Fruit fly (Drosophila melanogaster) whole organism, embryonic: Measurements from ENCODE around the gene rhea.

Experiments
- Aef1 ChIP-seq: fragments of 200-800 bp; sonication (Bioruptor generic); IDR thresholded peaks from 3 replicates; pipeline ENCODE4 v1.3.6; 2022; ENCODE audit warnings: missing biosample characterization, missing genetic modification characterization
- B-H2 ChIP-seq: fragments of 200-800 bp; sonication (Bioruptor generic); optimal IDR thresholded peaks from 2 replicates; lab custom pipeline; 2018; ENCODE audit warnings: missing biosample characterization, mild to moderate bottlenecking, missing genetic modification characterization
- CG10366 ChIP-seq: fragments of 200-800 bp; sonication (Bioruptor generic); IDR thresholded peaks from 2 replicates; pipeline ENCODE4 v1.3.6; 2022; ENCODE audit warnings: missing biosample characterization, missing genetic modification characterization
- CG11398 ChIP-seq: fragments of 200-800 bp; sonication (Bioruptor generic); optimal IDR thresholded peaks from 2 replicates; lab custom pipeline; 2016; ENCODE audit warnings: missing biosample characterization, missing genetic modification characterization
- CG11723 ChIP-seq: fragments of 200-800 bp; sonication (Bioruptor generic); optimal IDR thresholded peaks from 2 replicates; lab custom pipeline; 2017; ENCODE audit warnings: missing biosample characterization, mild to moderate bottlenecking, missing genetic modification characterization
- CG12299 ChIP-seq: fragments of 200-800 bp; sonication (Bioruptor generic); optimal IDR thresholded peaks from 2 replicates; lab custom pipeline; 2018; ENCODE audit warnings: missing biosample characterization, mild to moderate bottlenecking, missing genetic modification characterization
- CG1233 ChIP-seq: fragments of 200-800 bp; sonication (Bioruptor generic); optimal IDR thresholded peaks from 4 replicates; lab custom pipeline; 2018; ENCODE audit warnings: missing biosample characterization, mild to moderate bottlenecking, missing genetic modification characterization
- CG15073 ChIP-seq: fragments of 200-800 bp; sonication (Bioruptor generic); optimal IDR thresholded peaks from 2 replicates; lab custom pipeline; 2016; ENCODE audit warnings: missing biosample characterization, missing genetic modification characterization
- CG1529 ChIP-seq: fragments of 200-800 bp; sonication (Bioruptor generic); optimal IDR thresholded peaks from 3 replicates; lab custom pipeline; 2018; ENCODE audit warnings: missing biosample characterization, missing genetic modification characterization
- CG15479 ChIP-seq: fragments of 200-800 bp; sonication (Bioruptor generic); optimal IDR thresholded peaks from 3 replicates; lab custom pipeline; 2019; ENCODE audit warnings: missing biosample characterization, mild to moderate bottlenecking, missing genetic modification characterization, moderate library complexity
- CG15601 ChIP-seq: fragments of 200-800 bp; sonication (Bioruptor generic); optimal IDR thresholded peaks from 3 replicates; lab custom pipeline; 2019; ENCODE audit warnings: missing biosample characterization, mild to moderate bottlenecking, missing genetic modification characterization, moderate library complexity
- CG17568 ChIP-seq: fragments of 200-800 bp; sonication (Bioruptor generic); optimal IDR thresholded peaks from 2 replicates; lab custom pipeline; 2018; ENCODE audit warnings: missing biosample characterization, mild to moderate bottlenecking, missing genetic modification characterization, moderate library complexity
- CG2129 ChIP-seq: fragments of 200-800 bp; sonication (Bioruptor generic); IDR thresholded peaks from 2 replicates; pipeline ENCODE4 v1.3.6; 2022; ENCODE audit warnings: missing biosample characterization, missing genetic modification characterization; ENCODE audit not compliant: partially characterized antibody
- CG3281 ChIP-seq: fragments of 200-800 bp; sonication (Bioruptor generic); optimal IDR thresholded peaks from 3 replicates; lab custom pipeline; 2017; ENCODE audit warnings: missing biosample characterization, mild to moderate bottlenecking, missing genetic modification characterization
- CG33213 ChIP-seq: fragments of 200-800 bp; sonication (Bioruptor generic); optimal IDR thresholded peaks from 3 replicates; lab custom pipeline; 2016; ENCODE audit warnings: missing biosample characterization, missing genetic modification characterization
- CG3407 ChIP-seq: fragments of 200-800 bp; sonication (Bioruptor generic); optimal IDR thresholded peaks from 2 replicates; lab custom pipeline; 2018; ENCODE audit warnings: missing biosample characterization, mild to moderate bottlenecking, missing genetic modification characterization
- CG4360 ChIP-seq: fragments of 200-800 bp; sonication (Bioruptor generic); IDR thresholded peaks from 2 replicates; pipeline ENCODE4 v1.3.6; 2022; ENCODE audit warnings: missing biosample characterization, missing genetic modification characterization
- CG6689 ChIP-seq: fragments of 200-800 bp; sonication (Bioruptor generic); IDR thresholded peaks from 2 replicates; pipeline ENCODE4 v1.3.6; 2022; ENCODE audit warnings: missing biosample characterization, missing genetic modification characterization
- CG6813 ChIP-seq: fragments of 200-800 bp; sonication (Bioruptor generic); optimal IDR thresholded peaks from 2 replicates; lab custom pipeline; 2017; ENCODE audit warnings: missing biosample characterization, missing genetic modification characterization, mild to moderate bottlenecking, moderate library complexity, missing genetic modification reagents
- CG8359 ChIP-seq: fragments of 200-800 bp; sonication (Bioruptor generic); optimal IDR thresholded peaks from 2 replicates; lab custom pipeline; 2017; ENCODE audit warnings: missing biosample characterization, mild to moderate bottlenecking, missing genetic modification characterization, borderline replicate concordance
- CG8478 ChIP-seq: fragments of >200 bp; optimal IDR thresholded peaks from 2 replicates; lab custom pipeline; 2018
- CHES-1-like ChIP-seq: fragments of 200-800 bp; sonication (Bioruptor generic); optimal IDR thresholded peaks from 2 replicates; lab custom pipeline; 2016; ENCODE audit warnings: missing biosample characterization, missing genetic modification characterization
- E2f1 ChIP-seq: fragments of 200-800 bp; sonication (Bioruptor generic); IDR thresholded peaks from 2 replicates; pipeline ENCODE4 v1.3.6; 2022; ENCODE audit warnings: missing biosample characterization, missing genetic modification characterization
- ERR ChIP-seq: fragments of 200-800 bp; sonication (Bioruptor generic); optimal IDR thresholded peaks from 2 replicates; lab custom pipeline; 2016; ENCODE audit warnings: missing biosample characterization, missing genetic modification characterization
- Ets97D ChIP-seq: fragments of 200-800 bp; sonication (Bioruptor generic); optimal IDR thresholded peaks from 3 replicates; lab custom pipeline; 2016; ENCODE audit warnings: missing biosample characterization, missing genetic modification characterization
- H15 ChIP-seq: fragments of 200-800 bp; sonication (Bioruptor generic); IDR thresholded peaks from 3 replicates; pipeline ENCODE4 v1.3.6; 2022; ENCODE audit warnings: missing biosample characterization, missing genetic modification characterization
- Hey ChIP-seq: fragments of 200-800 bp; sonication (Bioruptor generic); optimal IDR thresholded peaks from 3 replicates; lab custom pipeline; 2018; ENCODE audit warnings: missing biosample characterization, mild to moderate bottlenecking, missing genetic modification characterization
- Hmx ChIP-seq: fragments of 200-800 bp; sonication (Bioruptor generic); optimal IDR thresholded peaks from 2 replicates; lab custom pipeline; 2016; ENCODE audit warnings: missing biosample characterization, missing genetic modification characterization
- Hr3 ChIP-seq: fragments of 200-800 bp; sonication (Bioruptor generic); optimal IDR thresholded peaks from 3 replicates; lab custom pipeline; 2016; ENCODE audit warnings: missing biosample characterization, missing genetic modification characterization
- MESR4 ChIP-seq: fragments of 200-800 bp; sonication (Bioruptor generic); optimal IDR thresholded peaks from 2 replicates; lab custom pipeline; 2018; ENCODE audit warnings: missing biosample characterization, mild to moderate bottlenecking, missing genetic modification characterization, moderate library complexity
- NC2α ChIP-seq: fragments of 200-800 bp; sonication (Bioruptor generic); optimal IDR thresholded peaks from 2 replicates; lab custom pipeline; 2016; ENCODE audit warnings: missing biosample characterization, missing genetic modification characterization
- NK7.1 ChIP-seq: fragments of 200-800 bp; sonication (Bioruptor generic); optimal IDR thresholded peaks from 3 replicates; lab custom pipeline; 2016; ENCODE audit warnings: missing biosample characterization, missing genetic modification characterization
- Nf-YC ChIP-seq: fragments of 200-800 bp; optimal IDR thresholded peaks from 3 replicates; lab custom pipeline; 2019; ENCODE audit warnings: missing biosample characterization, mild to moderate bottlenecking, missing genetic modification characterization, moderate library complexity
- Optix ChIP-seq: fragments of 200-800 bp; sonication (Bioruptor generic); IDR thresholded peaks from 3 replicates; pipeline ENCODE4 v1.3.6; 2022; ENCODE audit warnings: missing biosample characterization, missing genetic modification characterization
- Ptx1 ChIP-seq: fragments of 200-800 bp; sonication (Bioruptor generic); IDR thresholded peaks from 2 replicates; pipeline ENCODE4 v1.3.6; 2022; ENCODE audit warnings: missing biosample characterization, missing genetic modification characterization
- TFAM ChIP-seq: fragments of 200-800 bp; sonication (Bioruptor generic); optimal IDR thresholded peaks from 2 replicates; lab custom pipeline; 2017; ENCODE audit warnings: missing biosample characterization, missing genetic modification characterization, inconsistent platforms
- ash1 ChIP-seq: fragments of 200-800 bp; sonication (Bioruptor generic); optimal IDR thresholded peaks from 2 replicates; lab custom pipeline; 2018; ENCODE audit warnings: missing biosample characterization, mild to moderate bottlenecking, missing genetic modification characterization
- bowl ChIP-seq: fragments of 200-800 bp; sonication (Bioruptor generic); IDR thresholded peaks from 2 replicates; pipeline ENCODE4 v1.3.6; 2022; ENCODE audit warnings: missing biosample characterization, missing genetic modification characterization
- croc ChIP-seq: fragments of 200-800 bp; sonication (Bioruptor generic); conservative IDR thresholded peaks from 3 replicates; pipeline ENCODE4 v1.3.6; 2022; ENCODE audit warnings: missing biosample characterization, missing genetic modification characterization
- dati ChIP-seq: fragments of 200-800 bp; sonication (Bioruptor generic); IDR thresholded peaks from 2 replicates; pipeline ENCODE4 v1.3.6; 2022; ENCODE audit warnings: missing biosample characterization, missing genetic modification characterization
- dimm ChIP-seq: fragments of 200-800 bp; sonication (Bioruptor generic); IDR thresholded peaks from 2 replicates; pipeline ENCODE4 v1.3.6; 2022; ENCODE audit warnings: missing biosample characterization, missing genetic modification characterization
- dm ChIP-seq: fragments of 200-800 bp; sonication (Bioruptor generic); optimal IDR thresholded peaks from 3 replicates; lab custom pipeline; 2016; ENCODE audit warnings: missing biosample characterization, missing genetic modification characterization
- fd3F ChIP-seq: fragments of 200-800 bp; sonication (Bioruptor generic); optimal IDR thresholded peaks from 2 replicates; lab custom pipeline; 2018; ENCODE audit warnings: missing biosample characterization, mild to moderate bottlenecking, missing genetic modification characterization, moderate library complexity
- gem ChIP-seq: fragments of 200-800 bp; sonication (Bioruptor generic); optimal IDR thresholded peaks from 2 replicates; lab custom pipeline; 2019; ENCODE audit warnings: missing biosample characterization, mild to moderate bottlenecking, missing genetic modification characterization, moderate library complexity
- ind ChIP-seq: fragments of 200-800 bp; sonication (Bioruptor generic); optimal IDR thresholded peaks from 3 replicates; lab custom pipeline; 2016; ENCODE audit warnings: missing biosample characterization, missing genetic modification characterization
- org-1 ChIP-seq: fragments of 200-800 bp; sonication (Bioruptor generic); optimal IDR thresholded peaks from 2 replicates; lab custom pipeline; 2017; ENCODE audit warnings: missing biosample characterization, missing genetic modification characterization
- pum ChIP-seq: fragments of 200-800 bp; sonication (Bioruptor generic); optimal IDR thresholded peaks from 2 replicates; lab custom pipeline; 2016; ENCODE audit warnings: missing biosample characterization, missing genetic modification characterization
- scrt ChIP-seq: fragments of 200-800 bp; sonication (Bioruptor generic); optimal IDR thresholded peaks from 2 replicates; lab custom pipeline; 2018; ENCODE audit warnings: missing biosample characterization, mild to moderate bottlenecking, missing genetic modification characterization, moderate library complexity
- shn ChIP-seq: fragments of 200-800 bp; sonication (Bioruptor generic); optimal IDR thresholded peaks from 3 replicates; lab custom pipeline; 2016; ENCODE audit warnings: missing biosample characterization, missing genetic modification characterization
- sr ChIP-seq: fragments of 200-800 bp; sonication (Bioruptor generic); IDR thresholded peaks from 3 replicates; pipeline ENCODE4 v1.3.6; 2022; ENCODE audit warnings: missing biosample characterization, missing genetic modification characterization
- unc-4 ChIP-seq: fragments of 200-800 bp; sonication (Bioruptor generic); IDR thresholded peaks from 2 replicates; pipeline ENCODE4 v1.3.6; 2022; ENCODE audit warnings: missing biosample characterization, missing genetic modification characterization; ENCODE audit not compliant: partially characterized antibody

Gene rhea

DNA sequence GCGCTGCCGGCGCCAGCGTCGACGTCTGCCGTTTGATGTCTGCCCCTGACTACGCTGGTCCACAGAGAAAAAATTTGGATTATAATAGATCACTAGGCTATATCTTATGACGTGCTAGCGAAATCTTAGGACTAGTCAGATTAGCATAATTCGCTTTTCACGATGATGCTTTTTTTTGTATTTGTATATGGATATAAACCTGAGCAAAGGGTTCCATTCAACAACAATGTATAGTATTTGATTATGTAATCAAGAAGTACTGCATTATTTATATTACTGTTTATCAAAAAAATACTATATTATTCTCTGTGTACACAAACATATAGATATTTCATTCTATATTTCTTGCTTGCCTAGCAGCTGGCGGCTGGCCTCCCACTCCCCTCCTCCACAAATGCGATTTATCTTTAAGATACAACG lies 2.3 kb downstream of the rhea start (continued):
- TF ChIP-seq H15 (peak; percentile 78), shn (GFP tag; lab: Kevin White, UChicago) (peak; percentile 72), CG6689 (GFP tag; lab: Robert Waterston, UW) (peak; percentile 78), dimm (GFP tag; lab: Robert Waterston, UW) (peak; percentile 47; the same call in 1 of the 2 replicates), CG1233 (GFP tag; lab: Kevin White, UChicago) (peak; percentile 88), pum (peak; percentile 59), sr (no peak), croc (GFP tag; lab: Robert Waterston, UW) (peak; percentile 62), CG15479 (GFP tag; lab: Kevin White, UChicago) (no peak), Ptx1 (GFP tag; lab: Robert Waterston, UW) (peak; percentile 92), Hmx (GFP tag; lab: Kevin White, UChicago) (no peak), Ets97D (GFP tag; lab: Kevin White, UChicago) (peak; percentile 50), dati (GFP tag; lab: Robert Waterston, UW) (no peak), CG2129 (no peak), Nf-YC (tag; lab: Kevin White, UChicago) (peak; percentile 75), CG8478 (lab: Kevin White, UChicago) (no peak), CG10366 (peak; percentile 63), CG11723 (GFP tag; lab: Kevin White, UChicago) (peak; percentile 82), E2f1 (GFP tag; lab: Robert Waterston, UW) (peak; percentile 65), CG1529 (GFP tag; lab: Kevin White, UChicago) (peak; percentile 77), Aef1 (GFP tag; lab: Robert Waterston, UW) (peak; percentile 60; the same call in 2 of the 3 replicates), CG17568 (peak; percentile 80), CG33213 (GFP tag; lab: Kevin White, UChicago) (peak; percentile 44), ind (GFP tag; lab: Kevin White, UChicago) (peak; percentile 81), bowl (GFP tag; lab: Robert Waterston, UW) (peak; percentile 47; the same call in 1 of the 2 replicates), CG3407 (GFP tag; lab: Kevin White, UChicago) (peak; percentile 80), CG12299 (tag; lab: Kevin White, UChicago) (peak; percentile 88), gem (peak; percentile 94), CG4360 (GFP tag; lab: Robert Waterston, UW) (peak; percentile 37; the same call in 1 of the 2 replicates), B-H2 (peak; percentile 53), CG11398 (peak; percentile 8), CG3281 (peak; percentile 93), unc-4 (GFP tag; lab: Robert Waterston, UW) (no peak), fd3F (GFP tag; lab: Kevin White, UChicago) (peak; percentile 91), CG15073 (GFP tag; lab: Kevin White, UChicago) (peak; percentile 6), scrt (GFP tag; lab: Kevin White, UChicago) (peak; percentile 79), dm (GFP tag; lab: Kevin White, UChicago) (peak; percentile 18), TFAM (GFP tag; lab: Kevin White, UChicago) (no peak), Hr3 (GFP tag; lab: Kevin White, UChicago) (peak; percentile 78), NK7.1 (GFP tag; lab: Kevin White, UChicago) (peak; percentile 28), NC2α (GFP tag; lab: Kevin White, UChicago) (peak; percentile 38), CG8359 (peak; percentile 73), CHES-1-like (GFP tag; lab: Kevin White, UChicago) (peak; percentile 38), ERR (GFP tag; lab: Kevin White, UChicago) (peak; percentile 58), org-1 (peak; percentile 79), Hey (tag; lab: Kevin White, UChicago) (peak; percentile 10), CG15601 (tag; lab: Kevin White, UChicago) (peak; percentile 75), MESR4 (GFP tag; lab: Kevin White, UChicago) (no peak), CG6813 (GFP tag; lab: Kevin White, UChicago) (peak; percentile 78), ash1 (GFP tag; lab: Kevin White, UChicago) (no peak), Optix (GFP tag; lab: Robert Waterston, UW) (peak; percentile 46; the same call in 1 of the 3 replicates)
